Fruit fly (Drosophila melanogaster): ENCODE results near the gene cib.
A peak's percentile ranks its signal among the peaks of the same experiment; 100 is the strongest.

Gene cib

DNA sequence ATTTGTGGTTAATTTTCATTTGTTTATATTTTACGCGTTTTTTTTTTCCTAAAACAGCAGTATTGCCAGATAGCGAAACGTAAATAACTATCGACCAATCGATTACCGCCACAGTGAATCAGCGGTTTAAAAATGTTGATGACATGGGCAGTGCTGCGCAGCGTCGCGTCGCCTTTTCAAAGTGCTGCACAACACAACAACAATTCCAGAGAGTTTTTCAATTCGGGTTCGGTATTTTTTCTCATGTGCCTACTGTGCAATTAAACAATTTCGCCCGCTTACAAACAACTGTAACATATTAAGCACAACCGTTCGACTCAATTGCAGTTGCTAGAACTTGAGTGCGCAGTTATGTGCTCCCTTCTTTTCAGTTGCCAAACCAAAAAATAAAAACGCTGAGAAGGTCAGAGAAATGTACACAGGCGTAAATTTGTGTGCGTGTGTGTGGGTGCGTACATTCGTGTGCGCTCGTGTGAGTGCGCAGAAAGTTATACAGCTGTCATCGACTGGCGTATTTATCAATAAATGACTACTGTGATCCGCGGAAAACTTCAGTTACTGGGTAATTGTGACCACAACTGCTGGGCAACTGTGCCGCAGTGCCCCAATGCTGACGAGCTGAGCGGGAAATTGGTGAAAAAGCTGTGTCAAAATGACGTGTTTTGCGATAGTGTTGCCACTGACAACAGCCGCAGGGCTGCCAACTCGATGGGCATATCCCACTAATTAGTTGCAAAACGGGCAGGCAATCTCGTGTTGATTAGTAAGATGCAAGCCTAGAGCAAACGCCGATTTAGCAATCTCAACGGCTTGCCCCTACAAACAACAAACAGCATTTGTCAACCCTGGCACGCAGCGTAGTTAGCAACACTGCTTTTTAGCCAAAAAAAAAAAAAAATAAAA is 11.2 kb downstream of the cib start, which contains the start of the genes tyf and Tip60 (continued):
- TF ChIP-seq NfI (GFP tag; optimal IDR thresholded peaks at IDR 0.05), result peak; percentile 23
- no peak for TF ChIP-seq kni (GFP tag; optimal IDR thresholded peaks at IDR 0.05)
- no peak for TF ChIP-seq CG10147 (GFP tag; optimal IDR thresholded peaks at IDR 0.05)
- no peak for TF ChIP-seq Trl (optimal IDR thresholded peaks at IDR 0.05)
- TF ChIP-seq Trl (GFP tag; optimal IDR thresholded peaks at IDR 0.05), result peak; percentile 27
- peak; percentile 35 for TF ChIP-seq CG12659 (GFP tag; optimal IDR thresholded peaks at IDR 0.05)
- TF ChIP-seq CG9609 (GFP tag; optimal IDR thresholded peaks at IDR 0.05), result peak; percentile 13
- peak; percentile 40 for TF ChIP-seq CHES-1-like (GFP tag; optimal IDR thresholded peaks at IDR 0.05)
- TF ChIP-seq CG32772 (GFP tag; IDR thresholded peaks at IDR 0.05), result peak; percentile 51; the same call in 1 of the 2 replicates
- no peak for TF ChIP-seq chn (GFP tag; optimal IDR thresholded peaks at IDR 0.05)
- TF ChIP-seq kah (GFP tag; optimal IDR thresholded peaks at IDR 0.05), result no peak
- TF ChIP-seq CG10321 (GFP tag; IDR thresholded peaks at IDR 0.05), result no peak
- peak; percentile 92 for TF ChIP-seq Ets65A (GFP tag)
- no peak for TF ChIP-seq al (GFP tag; IDR thresholded peaks at IDR 0.05)
- 0 out of 2 replicates have a peak, but pooled peaks have one; percentile 22 for TF ChIP-seq chm (GFP tag; IDR thresholded peaks at IDR 0.05)
- TF ChIP-seq vvl (GFP tag; IDR thresholded peaks at IDR 0.05), result peak; percentile 11; the same call in 1 of the 2 replicates
- no peak for TF ChIP-seq HHEX (GFP tag; optimal IDR thresholded peaks at IDR 0.05)
- peak; percentile 61 for TF ChIP-seq Rfx (GFP tag; IDR thresholded peaks at IDR 0.05)
- no peak for TF ChIP-seq wdn (GFP tag; IDR thresholded peaks at IDR 0.05)
- no peak for TF ChIP-seq ind (GFP tag; optimal IDR thresholded peaks at IDR 0.05)
- no peak for TF ChIP-seq Mrtf (GFP tag; IDR thresholded peaks at IDR 0.05)
- TF ChIP-seq CG3838 (GFP tag; optimal IDR thresholded peaks at IDR 0.05), result no peak
- TF ChIP-seq CG12219 (GFP tag; optimal IDR thresholded peaks at IDR 0.05), result no peak
- TF ChIP-seq CG8478 (optimal IDR thresholded peaks at IDR 0.05), result peak; percentile 56
- TF ChIP-seq CG9932 (GFP tag; IDR thresholded peaks at IDR 0.05), result peak; percentile 53
- peak; percentile 57 for TF ChIP-seq unc-4 (GFP tag; IDR thresholded peaks at IDR 0.05; ENCODE audit: partially characterized antibody)
- TF ChIP-seq CG18011 (GFP tag; optimal IDR thresholded peaks at IDR 0.05), result no peak
- TF ChIP-seq zfh1 (GFP tag; IDR thresholded peaks at IDR 0.05), result no peak
- TF ChIP-seq D19B (GFP tag; optimal IDR thresholded peaks at IDR 0.05), result no peak
- TF ChIP-seq Hsf (GFP tag; optimal IDR thresholded peaks at IDR 0.05), result peak; percentile 2
- TF ChIP-seq MESR4 (GFP tag; optimal IDR thresholded peaks at IDR 0.05), result peak; percentile 87
- peak; percentile 42 for TF ChIP-seq zen (tag; optimal IDR thresholded peaks at IDR 0.05)
- TF ChIP-seq CG12299 (tag; optimal IDR thresholded peaks at IDR 0.05), result no peak
- peak; percentile 46 for TF ChIP-seq gfzf (GFP tag; optimal IDR thresholded peaks at IDR 0.05)
- TF ChIP-seq C15 (GFP tag; IDR thresholded peaks at IDR 0.05), result no peak
- TF ChIP-seq CG4854 (GFP tag; optimal IDR thresholded peaks at IDR 0.05), result no peak
- no peak for TF ChIP-seq fu2 (GFP tag; optimal IDR thresholded peaks at IDR 0.05)
- no peak for TF ChIP-seq CG5245 (GFP tag; optimal IDR thresholded peaks at IDR 0.05)
- TF ChIP-seq Bgb (GFP tag; IDR thresholded peaks at IDR 0.05; ENCODE audit: partially characterized antibody), result peak; percentile 72
- peak; percentile 4 for TF ChIP-seq CG33557 (GFP tag; optimal IDR thresholded peaks at IDR 0.05)
- TF ChIP-seq CG34224 (GFP tag; IDR thresholded peaks at IDR 0.05; ENCODE audit: partially characterized antibody), result peak; percentile 64; the same call in 2 of the 3 replicates
- TF ChIP-seq Dbx (GFP tag; IDR thresholded peaks at IDR 0.05), result peak; percentile 37; the same call in 1 of the 3 replicates
- TF ChIP-seq twi (tag; optimal IDR thresholded peaks at IDR 0.05), result peak; percentile 2
- peak; percentile 17 for TF ChIP-seq bab2 (GFP tag; optimal IDR thresholded peaks at IDR 0.05)
- TF ChIP-seq CG12391 (tag; optimal IDR thresholded peaks at IDR 0.05), result peak; percentile 1
- TF ChIP-seq tio (GFP tag; optimal IDR thresholded peaks at IDR 0.05), result no peak
- TF ChIP-seq CG13287 (GFP tag; IDR thresholded peaks at IDR 0.05; ENCODE audit: partially characterized antibody), result peak; percentile 52
- TF ChIP-seq CG32532 (GFP tag; IDR thresholded peaks at IDR 0.05), result peak; percentile 18; the same call in 1 of the 2 replicates
- TF ChIP-seq CG15696 (tag; optimal IDR thresholded peaks at IDR 0.05), result no peak
